Comparison of ENCODE assay signal across 1 fruit fly cellular context in genomic region chrX:2790055-2790617, dm6.
A peak's percentile ranks its signal among the peaks of the same experiment; 100 is the strongest.
TF ChIP-seq lines count a peak whose summit lies in the region.

Gene CG32795, minus strand, starts transcription at chrX:2790567.

TF ChIP-seq in whole organism, embryonic, 481 proteins besides CTCF, POLR2A, EP300 and RAD21 (continued from another document and continues in another):
- peak; percentile 5 for TF ChIP-seq CG12155 (GFP tag; optimal IDR thresholded peaks at IDR 0.05; lab: Kevin White, UChicago)
- TF ChIP-seq gfzf (GFP tag; optimal IDR thresholded peaks at IDR 0.05; lab: Kevin White, UChicago), result no peak
- TF ChIP-seq ATbp (GFP tag; optimal IDR thresholded peaks at IDR 0.05; lab: Kevin White, UChicago), result no peak
- TF ChIP-seq CkIIα-i1 (GFP tag; IDR thresholded peaks at IDR 0.05; lab: Robert Waterston, UW), result no peak
- TF ChIP-seq CG31224 (GFP tag; IDR thresholded peaks at IDR 0.05; lab: Robert Waterston, UW), result no peak
- TF ChIP-seq CG15011 (GFP tag; optimal IDR thresholded peaks at IDR 0.05; lab: Kevin White, UChicago), result no peak
- no peak for TF ChIP-seq ind (GFP tag; optimal IDR thresholded peaks at IDR 0.05; lab: Kevin White, UChicago)
- TF ChIP-seq B-H2 (GFP tag; optimal IDR thresholded peaks at IDR 0.05; lab: Kevin White, UChicago), result peak; percentile 0
- no peak for TF ChIP-seq E2f1 (GFP tag; IDR thresholded peaks at IDR 0.05; lab: Robert Waterston, UW)
- no peak for TF ChIP-seq bsh (GFP tag; optimal IDR thresholded peaks at IDR 0.05; lab: Kevin White, UChicago)
- TF ChIP-seq NK7.1 (GFP tag; optimal IDR thresholded peaks at IDR 0.05; lab: Kevin White, UChicago), result no peak
- no peak for TF ChIP-seq Mes4 (GFP tag; optimal IDR thresholded peaks at IDR 0.05; lab: Kevin White, UChicago)
- no peak for TF ChIP-seq Hmx (GFP tag; optimal IDR thresholded peaks at IDR 0.05; lab: Kevin White, UChicago)
- TF ChIP-seq Stat92E (GFP tag; optimal IDR thresholded peaks at IDR 0.05; lab: Kevin White, UChicago), result no peak
- TF ChIP-seq CG9215 (GFP tag; IDR thresholded peaks at IDR 0.05; lab: Robert Waterston, UW), result no peak
- TF ChIP-seq dmrt99B (tag; optimal IDR thresholded peaks at IDR 0.05; lab: Kevin White, UChicago), result no peak
- TF ChIP-seq CG10654 (GFP tag; optimal IDR thresholded peaks at IDR 0.05; lab: Kevin White, UChicago), result no peak
- no peak for TF ChIP-seq trem (tag; optimal IDR thresholded peaks at IDR 0.05; lab: Kevin White, UChicago)
- no peak for TF ChIP-seq YL-1 (GFP tag; optimal IDR thresholded peaks at IDR 0.05; lab: Kevin White, UChicago)
- TF ChIP-seq peb (GFP tag; IDR thresholded peaks at IDR 0.05; lab: Robert Waterston, UW), result no peak
- no peak for TF ChIP-seq CG2202 (tag; optimal IDR thresholded peaks at IDR 0.05; lab: Kevin White, UChicago)
- no peak for TF ChIP-seq CG8290 (GFP tag; optimal IDR thresholded peaks at IDR 0.05; lab: Kevin White, UChicago)
- TF ChIP-seq CG8290 (tag; optimal IDR thresholded peaks at IDR 0.05; lab: Kevin White, UChicago), result peak; percentile 46 to 49
- TF ChIP-seq CG7786 (GFP tag; optimal IDR thresholded peaks at IDR 0.05; lab: Kevin White, UChicago), result no peak
- TF ChIP-seq CG6689 (GFP tag; IDR thresholded peaks at IDR 0.05; lab: Robert Waterston, UW), result peak; percentile 74
- no peak for TF ChIP-seq maf-S (GFP tag; optimal IDR thresholded peaks at IDR 0.05; lab: Kevin White, UChicago)
- TF ChIP-seq luna (GFP tag; optimal IDR thresholded peaks at IDR 0.05; lab: Kevin White, UChicago), result no peak
- TF ChIP-seq GATAe (GFP tag; conservative IDR thresholded peaks at IDR 0.05; lab: Robert Waterston, UW), result no peak
- no peak; the same call in 1 of the 2 replicates for TF ChIP-seq sna (GFP tag; IDR thresholded peaks at IDR 0.05; lab: Robert Waterston, UW; ENCODE audit: partially characterized antibody)
- TF ChIP-seq gem (tag; optimal IDR thresholded peaks at IDR 0.05; lab: Kevin White, UChicago), result peak; percentile 24
- TF ChIP-seq CG3726 (GFP tag; IDR thresholded peaks at IDR 0.05; lab: Robert Waterston, UW), result no peak
- no peak for TF ChIP-seq Dbx (GFP tag; IDR thresholded peaks at IDR 0.05; lab: Robert Waterston, UW)
- TF ChIP-seq slbo (GFP tag; IDR thresholded peaks at IDR 0.05; lab: Robert Waterston, UW), result no peak
- TF ChIP-seq schlank (tag; optimal IDR thresholded peaks at IDR 0.05; lab: Kevin White, UChicago), result no peak
- peak; percentile 52 for TF ChIP-seq sug (tag; optimal IDR thresholded peaks at IDR 0.05; lab: Kevin White, UChicago)
- TF ChIP-seq Mrtf (GFP tag; IDR thresholded peaks at IDR 0.05; lab: Robert Waterston, UW), result no peak
- TF ChIP-seq Ptx1 (GFP tag; IDR thresholded peaks at IDR 0.05; lab: Robert Waterston, UW), result no peak
- TF ChIP-seq CG11093 (GFP tag; IDR thresholded peaks at IDR 0.05; lab: Robert Waterston, UW), result no peak
- peak; percentile 26 for TF ChIP-seq odd (GFP tag; optimal IDR thresholded peaks at IDR 0.05; lab: Kevin White, UChicago)
- no peak for TF ChIP-seq CG5245 (GFP tag; optimal IDR thresholded peaks at IDR 0.05; lab: Kevin White, UChicago)
- no peak for TF ChIP-seq CG17612 (GFP tag; IDR thresholded peaks at IDR 0.05; lab: Robert Waterston, UW)
- no peak for TF ChIP-seq Sin3A (optimal IDR thresholded peaks at IDR 0.05; lab: Kevin White, UChicago)
- peak; percentile 35 for TF ChIP-seq CG17829 (tag; optimal IDR thresholded peaks at IDR 0.05; lab: Kevin White, UChicago)
- TF ChIP-seq ttk (GFP tag; IDR thresholded peaks at IDR 0.05; lab: Robert Waterston, UW), result no peak
- TF ChIP-seq p53 (GFP tag; optimal IDR thresholded peaks at IDR 0.05; lab: Kevin White, UChicago), result no peak
- TF ChIP-seq CG7556 (GFP tag; optimal IDR thresholded peaks at IDR 0.05; lab: Kevin White, UChicago), result no peak
- TF ChIP-seq btn (GFP tag; optimal IDR thresholded peaks at IDR 0.05; lab: Kevin White, UChicago), result no peak
- TF ChIP-seq CG33213 (GFP tag; optimal IDR thresholded peaks at IDR 0.05; lab: Kevin White, UChicago), result no peak
- no peak for TF ChIP-seq Dip3 (GFP tag; optimal IDR thresholded peaks at IDR 0.05; lab: Kevin White, UChicago)
- no peak for TF ChIP-seq CG6272 (GFP tag; IDR thresholded peaks at IDR 0.05; lab: Robert Waterston, UW)
- no peak for TF ChIP-seq Hsf (GFP tag; optimal IDR thresholded peaks at IDR 0.05; lab: Kevin White, UChicago)
- TF ChIP-seq CrebB (tag; optimal IDR thresholded peaks at IDR 0.05; lab: Kevin White, UChicago), result no peak
- TF ChIP-seq CG16863 (GFP tag; optimal IDR thresholded peaks at IDR 0.05; lab: Kevin White, UChicago), result no peak
- no peak for TF ChIP-seq CG7372 (GFP tag; IDR thresholded peaks at IDR 0.05; lab: Robert Waterston, UW)
- no peak for TF ChIP-seq MESR4 (GFP tag; optimal IDR thresholded peaks at IDR 0.05; lab: Kevin White, UChicago)
- no peak for TF ChIP-seq Fer3 (tag; optimal IDR thresholded peaks at IDR 0.05; lab: Kevin White, UChicago)
- TF ChIP-seq CG15479 (GFP tag; optimal IDR thresholded peaks at IDR 0.05; lab: Kevin White, UChicago), result no peak
- no peak for TF ChIP-seq CG7839 (tag; optimal IDR thresholded peaks at IDR 0.05; lab: Kevin White, UChicago)
- peak; percentile 53; the same call in 2 of the 3 replicates for TF ChIP-seq knrl (GFP tag; IDR thresholded peaks at IDR 0.05; lab: Robert Waterston, UW; ENCODE audit: partially characterized antibody)
- TF ChIP-seq CG6683 (GFP tag; optimal IDR thresholded peaks at IDR 0.05; lab: Kevin White, UChicago), result no peak
- TF ChIP-seq bigmax (GFP tag; optimal IDR thresholded peaks at IDR 0.05; lab: Kevin White, UChicago), result peak; percentile 8
- TF ChIP-seq ftz-f1 (GFP tag; optimal IDR thresholded peaks at IDR 0.05; lab: Kevin White, UChicago), result peak; percentile 100
- no peak for TF ChIP-seq CG31365 (tag; optimal IDR thresholded peaks at IDR 0.05; lab: Kevin White, UChicago)
- no peak for TF ChIP-seq ac (GFP tag; optimal IDR thresholded peaks at IDR 0.05; lab: Kevin White, UChicago)
- no peak for TF ChIP-seq CG11695 (GFP tag; IDR thresholded peaks at IDR 0.05; lab: Robert Waterston, UW)
- no peak for TF ChIP-seq CG14667 (GFP tag; IDR thresholded peaks at IDR 0.05; lab: Robert Waterston, UW)
- TF ChIP-seq CG18011 (GFP tag; optimal IDR thresholded peaks at IDR 0.05; lab: Kevin White, UChicago), result peak; percentile 92
- no peak for TF ChIP-seq slp2 (GFP tag; optimal IDR thresholded peaks at IDR 0.05; lab: Kevin White, UChicago)
- TF ChIP-seq Hr39 (optimal IDR thresholded peaks at IDR 0.05; lab: Kevin White, UChicago), result no peak
- no peak; the same call in 1 of the 2 replicates for TF ChIP-seq Bgb (GFP tag; IDR thresholded peaks at IDR 0.05; lab: Robert Waterston, UW; ENCODE audit: partially characterized antibody)
- no peak for TF ChIP-seq Dll (GFP tag; IDR thresholded peaks at IDR 0.05; lab: Robert Waterston, UW; ENCODE audit: partially characterized antibody)
- no peak for TF ChIP-seq zen (tag; optimal IDR thresholded peaks at IDR 0.05; lab: Kevin White, UChicago)
- TF ChIP-seq Camta (GFP tag; optimal IDR thresholded peaks at IDR 0.05; lab: Kevin White, UChicago), result no peak
- TF ChIP-seq Dfd (GFP tag; optimal IDR thresholded peaks at IDR 0.05; lab: Kevin White, UChicago), result no peak
- no peak for TF ChIP-seq HLH54F (GFP tag; optimal IDR thresholded peaks at IDR 0.05; lab: Kevin White, UChicago)
- TF ChIP-seq D19B (GFP tag; optimal IDR thresholded peaks at IDR 0.05; lab: Kevin White, UChicago), result no peak
- TF ChIP-seq CG17912 (GFP tag; optimal IDR thresholded peaks at IDR 0.05; lab: Kevin White, UChicago), result no peak
- TF ChIP-seq CG17186 (GFP tag; optimal IDR thresholded peaks at IDR 0.05; lab: Kevin White, UChicago), result no peak
- no peak for TF ChIP-seq sob (GFP tag; IDR thresholded peaks at IDR 0.05; lab: Robert Waterston, UW)
- no peak for TF ChIP-seq sr (GFP tag; IDR thresholded peaks at IDR 0.05; lab: Robert Waterston, UW)
- TF ChIP-seq Ssrp (tag; optimal IDR thresholded peaks at IDR 0.05; lab: Kevin White, UChicago), result no peak
- TF ChIP-seq CG14965 (GFP tag; optimal IDR thresholded peaks at IDR 0.05; lab: Kevin White, UChicago; ENCODE audit: borderline replicate concordance), result no peak
- TF ChIP-seq h (optimal IDR thresholded peaks at IDR 0.05; lab: Kevin White, UChicago), result no peak
- no peak for TF ChIP-seq wor (GFP tag; IDR thresholded peaks at IDR 0.05; lab: Robert Waterston, UW)
- no peak for TF ChIP-seq wek (GFP tag; optimal IDR thresholded peaks at IDR 0.05; lab: Kevin White, UChicago)
- no peak for TF ChIP-seq zfh1 (GFP tag; IDR thresholded peaks at IDR 0.05; lab: Robert Waterston, UW)
- TF ChIP-seq Six4 (GFP tag; optimal IDR thresholded peaks at IDR 0.05; lab: Kevin White, UChicago), result no peak
- no peak for TF ChIP-seq CG14050 (GFP tag; IDR thresholded peaks at IDR 0.05; lab: Robert Waterston, UW)
- TF ChIP-seq CG1233 (GFP tag; optimal IDR thresholded peaks at IDR 0.05; lab: Kevin White, UChicago), result no peak
- TF ChIP-seq CG4617 (GFP tag; optimal IDR thresholded peaks at IDR 0.05; lab: Kevin White, UChicago; ENCODE audit: borderline replicate concordance), result no peak
- no peak; the same call in 1 of the 2 replicates for TF ChIP-seq tna (GFP tag; IDR thresholded peaks at IDR 0.05; lab: Robert Waterston, UW; ENCODE audit: partially characterized antibody)
- TF ChIP-seq amos (GFP tag; IDR thresholded peaks at IDR 0.05; lab: Robert Waterston, UW; ENCODE audit: partially characterized antibody), result peak; percentile 55; the same call in 1 of the 2 replicates
- TF ChIP-seq CG8765 (GFP tag; IDR thresholded peaks at IDR 0.05; lab: Robert Waterston, UW), result no peak
- TF ChIP-seq CG11560 (tag; IDR thresholded peaks at IDR 0.05; lab: Robert Waterston, UW), result no peak
- no peak for TF ChIP-seq CG18476 (GFP tag; optimal IDR thresholded peaks at IDR 0.05; lab: Kevin White, UChicago)
- TF ChIP-seq CG10209 (GFP tag; optimal IDR thresholded peaks at IDR 0.05; lab: Kevin White, UChicago), result no peak
- no peak for TF ChIP-seq pan (optimal IDR thresholded peaks at IDR 0.05; lab: Kevin White, UChicago)
- TF ChIP-seq pan (GFP tag; optimal IDR thresholded peaks at IDR 0.05 in 1 of 2, IDR thresholded peaks at IDR 0.05 in 1 of 2), result no peak
- no peak for TF ChIP-seq CG7271 (tag; optimal IDR thresholded peaks at IDR 0.05; lab: Kevin White, UChicago)
- peak; percentile 7 for TF ChIP-seq CG6813 (GFP tag; optimal IDR thresholded peaks at IDR 0.05; lab: Kevin White, UChicago)
- no peak for TF ChIP-seq bowl (GFP tag; IDR thresholded peaks at IDR 0.05; lab: Robert Waterston, UW)
- no peak for TF ChIP-seq Gsc (GFP tag; IDR thresholded peaks at IDR 0.05; lab: Robert Waterston, UW)
- TF ChIP-seq dan (GFP tag; IDR thresholded peaks at IDR 0.05; lab: Robert Waterston, UW), result no peak
- TF ChIP-seq pum (GFP tag; optimal IDR thresholded peaks at IDR 0.05; lab: Kevin White, UChicago), result no peak
- no peak for TF ChIP-seq CG3838 (GFP tag; optimal IDR thresholded peaks at IDR 0.05; lab: Kevin White, UChicago)
- no peak for TF ChIP-seq CG4282 (GFP tag; optimal IDR thresholded peaks at IDR 0.05; lab: Kevin White, UChicago)
- TF ChIP-seq CG32772 (GFP tag; IDR thresholded peaks at IDR 0.05; lab: Robert Waterston, UW), result no peak
- TF ChIP-seq jing (GFP tag; optimal IDR thresholded peaks at IDR 0.05; lab: Kevin White, UChicago), result no peak
- TF ChIP-seq kah (GFP tag; optimal IDR thresholded peaks at IDR 0.05; lab: Kevin White, UChicago), result no peak
- TF ChIP-seq lab (GFP tag; optimal IDR thresholded peaks at IDR 0.05; lab: Kevin White, UChicago), result no peak
- TF ChIP-seq Lim3 (GFP tag; IDR thresholded peaks at IDR 0.05; lab: Robert Waterston, UW), result no peak
- no peak for TF ChIP-seq CG17359 (tag; optimal IDR thresholded peaks at IDR 0.05; lab: Kevin White, UChicago)
- TF ChIP-seq caup (GFP tag; optimal IDR thresholded peaks at IDR 0.05; lab: Kevin White, UChicago; ENCODE audit: severe bottlenecking), result no peak
- TF ChIP-seq yki (optimal IDR thresholded peaks at IDR 0.05; lab: Kevin White, UChicago), result no peak
- peak; percentile 26 for TF ChIP-seq BEAF-32 (GFP tag; optimal IDR thresholded peaks at IDR 0.05; lab: Kevin White, UChicago)
- TF ChIP-seq CG1024 (GFP tag; IDR thresholded peaks at IDR 0.05; lab: Robert Waterston, UW), result no peak
- no peak for TF ChIP-seq CG11696 (GFP tag; IDR thresholded peaks at IDR 0.05; lab: Robert Waterston, UW)
- TF ChIP-seq CG4854 (GFP tag; optimal IDR thresholded peaks at IDR 0.05; lab: Kevin White, UChicago), result no peak
- TF ChIP-seq ERR (GFP tag; optimal IDR thresholded peaks at IDR 0.05; lab: Kevin White, UChicago), result peak; percentile 73
- peak; percentile 7 for TF ChIP-seq NfI (GFP tag; optimal IDR thresholded peaks at IDR 0.05; lab: Kevin White, UChicago)
- no peak for TF ChIP-seq onecut (GFP tag; IDR thresholded peaks at IDR 0.05; lab: Robert Waterston, UW)
- no peak for TF ChIP-seq seq (GFP tag; IDR thresholded peaks at IDR 0.05; lab: Robert Waterston, UW)
- no peak for TF ChIP-seq MTF-1 (GFP tag; optimal IDR thresholded peaks at IDR 0.05; lab: Kevin White, UChicago; ENCODE audit: borderline replicate concordance)
- TF ChIP-seq cato (GFP tag; optimal IDR thresholded peaks at IDR 0.05; lab: Kevin White, UChicago; ENCODE audit: borderline replicate concordance), result no peak
- TF ChIP-seq sens-2 (GFP tag; IDR thresholded peaks at IDR 0.05; lab: Robert Waterston, UW), result no peak
- TF ChIP-seq tll (GFP tag; optimal IDR thresholded peaks at IDR 0.05; lab: Kevin White, UChicago), result no peak
- TF ChIP-seq CG32767 (GFP tag; IDR thresholded peaks at IDR 0.05; lab: Robert Waterston, UW), result no peak
- no peak for TF ChIP-seq CHES-1-like (GFP tag; optimal IDR thresholded peaks at IDR 0.05; lab: Kevin White, UChicago)
- TF ChIP-seq fd102C (GFP tag; optimal IDR thresholded peaks at IDR 0.05; lab: Kevin White, UChicago), result no peak
- no peak for TF ChIP-seq CG12942 (GFP tag; optimal IDR thresholded peaks at IDR 0.05; lab: Kevin White, UChicago)
- TF ChIP-seq pita (GFP tag; optimal IDR thresholded peaks at IDR 0.05; lab: Kevin White, UChicago), result no peak
- TF ChIP-seq Dip2 (GFP tag; IDR thresholded peaks at IDR 0.05; lab: Robert Waterston, UW), result no peak
- no peak for TF ChIP-seq zf30C (GFP tag; optimal IDR thresholded peaks at IDR 0.05; lab: Kevin White, UChicago)
- TF ChIP-seq bbx (GFP tag; IDR thresholded peaks at IDR 0.05; lab: Robert Waterston, UW; ENCODE audit: partially characterized antibody), result peak; percentile 44
- TF ChIP-seq bab2 (GFP tag; optimal IDR thresholded peaks at IDR 0.05; lab: Kevin White, UChicago), result no peak
- TF ChIP-seq Deaf1 (tag; optimal IDR thresholded peaks at IDR 0.05; lab: Kevin White, UChicago), result peak; percentile 71
- TF ChIP-seq tin (GFP tag; optimal IDR thresholded peaks at IDR 0.05; lab: Kevin White, UChicago), result no peak
- no peak for TF ChIP-seq gcm2 (GFP tag; optimal IDR thresholded peaks at IDR 0.05; lab: Kevin White, UChicago)
- no peak for TF ChIP-seq dati (GFP tag; IDR thresholded peaks at IDR 0.05; lab: Robert Waterston, UW)
